Fruit fly (Drosophila melanogaster): ENCODE measurements around the gene Ccdc56.

dm6 chr3L:11695063-11695462 lies 13.7 kb upstream of the Ccdc56 start:
- TF ChIP-seq toe (GFP tag; optimal IDR thresholded peaks at IDR 0.05) (no peak), tj (GFP tag; optimal IDR thresholded peaks at IDR 0.05) (no peak), CG7101 (tag; optimal IDR thresholded peaks at IDR 0.05) (no peak), CG7045 (GFP tag; optimal IDR thresholded peaks at IDR 0.05) (no peak), Crg-1 (GFP tag; optimal IDR thresholded peaks at IDR 0.05) (no peak)

Data from whole organism, adult.